Worm (Caenorhabditis elegans): ENCODE data around the gene pqn-57.

The pqn-57 gene

DNA sequence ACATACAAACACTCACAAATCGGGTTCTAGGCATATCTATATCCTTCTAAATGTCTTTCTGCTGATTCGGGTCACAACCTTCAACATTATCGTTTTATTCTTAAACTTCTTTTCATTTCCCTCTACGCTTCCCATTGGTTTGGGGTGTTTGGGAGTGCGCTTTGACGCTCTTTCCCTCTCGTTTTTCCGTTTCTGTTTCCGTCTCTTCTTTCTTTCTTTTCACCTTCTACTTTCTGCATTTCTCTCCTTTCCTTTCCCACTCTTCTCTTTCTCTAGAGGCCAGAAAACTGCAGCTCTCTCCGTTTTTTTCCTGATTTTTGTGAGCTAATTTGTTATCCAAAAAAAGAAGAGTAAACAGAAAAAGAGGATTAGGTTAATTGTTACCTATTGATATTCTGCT, 44.5 kb downstream of the pqn-57 start:
- TF ChIP-seq cog-1 (tag; optimal IDR thresholded peaks at IDR 0.05), result no peak
- TF ChIP-seq T22C8.4 (GFP tag; IDR thresholded peaks at IDR 0.05), result no peak
- no peak for TF ChIP-seq tab-1 (GFP tag; IDR thresholded peaks at IDR 0.05)
- no peak for TF ChIP-seq ref-1 (GFP tag; conservative IDR thresholded peaks at IDR 0.05)
- no peak for TF ChIP-seq ztf-23 (GFP tag; IDR thresholded peaks at IDR 0.05)
- no peak for TF ChIP-seq flt-1 (GFP tag; IDR thresholded peaks at IDR 0.05)
- TF ChIP-seq med-1 (GFP tag; optimal IDR thresholded peaks at IDR 0.05; ENCODE audit: insufficient read depth), result no peak
- TF ChIP-seq ztf-29 (GFP tag; IDR thresholded peaks at IDR 0.05), result no peak
- TF ChIP-seq klf-2 (GFP tag; conservative IDR thresholded peaks at IDR 0.05), result no peak

DNA sequence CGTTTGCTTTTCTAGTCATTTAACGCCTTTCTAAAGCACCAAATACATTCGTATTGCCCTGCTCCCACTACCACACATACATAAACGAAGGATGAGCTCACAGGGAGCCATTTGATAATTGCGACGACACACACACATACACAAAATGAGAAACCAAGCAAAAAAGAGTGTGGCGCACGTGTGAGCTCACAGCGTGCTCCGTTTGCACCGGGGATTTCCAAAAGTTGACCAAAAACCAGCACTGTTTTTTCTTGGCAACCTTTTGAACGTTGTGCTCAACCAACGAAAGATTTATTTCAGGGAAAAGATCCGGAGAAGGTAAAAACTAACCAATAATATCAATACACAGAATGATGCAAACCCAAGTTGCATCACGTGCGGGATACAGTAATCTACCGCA, 45.9 kb downstream of the pqn-57 start, which contains the start of gene ksr-1:
Gene ksr-1, plus strand, starts transcription at position 301 of the 400 bp plus-strand sequence.
- TF ChIP-seq cog-1 (tag; optimal IDR thresholded peaks at IDR 0.05) (no peak), ztf-23 (GFP tag; IDR thresholded peaks at IDR 0.05) (no peak)

DNA sequence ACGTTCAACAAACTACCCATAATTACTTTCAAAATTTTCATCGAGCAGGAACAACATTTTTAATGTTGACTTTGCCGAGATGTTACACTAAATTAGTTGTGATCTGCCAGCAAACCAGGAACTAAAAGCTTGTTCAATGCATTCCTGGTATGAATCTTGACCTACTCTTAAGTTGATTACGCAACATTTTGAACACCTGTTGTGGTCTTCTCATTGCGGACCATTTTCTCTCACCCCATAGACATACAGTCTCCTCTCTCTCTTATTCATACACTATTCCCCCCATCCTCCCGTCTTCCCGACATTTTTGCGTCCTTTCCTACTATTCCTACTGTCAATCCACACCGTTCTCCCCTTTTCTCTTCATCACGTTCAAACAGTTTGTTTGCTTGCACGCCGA, 47.3 kb downstream of the pqn-57 start:
- no peak for TF ChIP-seq ref-1 (GFP tag; conservative IDR thresholded peaks at IDR 0.05)
- no peak for TF ChIP-seq tab-1 (GFP tag; IDR thresholded peaks at IDR 0.05)
- no peak for TF ChIP-seq cog-1 (tag; optimal IDR thresholded peaks at IDR 0.05)
- no peak for TF ChIP-seq flt-1 (GFP tag; IDR thresholded peaks at IDR 0.05)
- TF ChIP-seq ztf-29 (GFP tag; IDR thresholded peaks at IDR 0.05), result no peak
- TF ChIP-seq klf-2 (GFP tag; conservative IDR thresholded peaks at IDR 0.05), result no peak
- no peak for TF ChIP-seq med-1 (GFP tag; optimal IDR thresholded peaks at IDR 0.05; ENCODE audit: insufficient read depth)

DNA sequence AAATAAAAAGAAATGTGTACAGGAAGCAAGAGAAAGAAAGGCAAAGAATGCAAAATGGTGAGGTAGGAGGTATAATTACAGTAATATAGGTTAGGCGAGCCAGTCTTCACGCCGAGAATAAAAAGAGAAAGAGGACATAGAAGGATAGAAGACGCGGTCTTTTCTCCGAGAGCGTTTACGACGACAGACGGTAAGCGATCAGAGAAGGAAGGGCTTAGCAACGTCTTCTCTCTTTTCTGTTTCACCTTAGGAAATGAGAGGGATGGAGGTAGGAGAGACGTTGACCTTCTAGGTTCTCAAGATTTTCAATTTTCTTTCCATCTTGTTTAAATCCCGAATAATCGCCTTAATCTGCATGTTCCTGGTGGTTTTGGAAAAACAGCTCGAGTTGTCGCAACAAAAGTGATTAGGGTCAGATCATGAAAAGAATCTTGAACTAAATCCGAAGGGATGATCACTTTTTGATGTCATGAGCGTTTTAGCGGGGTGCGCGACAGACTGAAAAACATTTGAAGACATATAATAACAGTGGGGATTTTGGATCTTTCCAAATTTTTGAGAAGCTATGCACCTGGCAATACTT, 49.7 kb downstream of the pqn-57 start, which contains the start of gene cutl-29:
Gene cutl-29, minus strand, starts transcription at position 51 of the 583 bp plus-strand sequence.
- TF ChIP-seq ref-1 (GFP tag; conservative IDR thresholded peaks at IDR 0.05), result no peak
- no peak for TF ChIP-seq tab-1 (GFP tag; IDR thresholded peaks at IDR 0.05)
- no peak for TF ChIP-seq ztf-23 (GFP tag; IDR thresholded peaks at IDR 0.05)
- no peak for TF ChIP-seq med-1 (GFP tag; optimal IDR thresholded peaks at IDR 0.05; ENCODE audit: insufficient read depth)
- no peak for TF ChIP-seq T22C8.4 (GFP tag; IDR thresholded peaks at IDR 0.05)
- no peak for TF ChIP-seq cog-1 (tag; optimal IDR thresholded peaks at IDR 0.05)
- no peak for TF ChIP-seq ztf-29 (GFP tag; IDR thresholded peaks at IDR 0.05)
- no peak for TF ChIP-seq flt-1 (GFP tag; IDR thresholded peaks at IDR 0.05)
- TF ChIP-seq klf-2 (GFP tag; conservative IDR thresholded peaks at IDR 0.05), result no peak

All from whole organism, midembryonic.